Fruit fly (Drosophila melanogaster) whole organism, embryonic: ENCODE results near the gene Abl.

ENCODE experiments used
- CG10654 ChIP-seq: fragments of 200-800 bp; sonication (Bioruptor generic); optimal IDR thresholded peaks from 2 replicates; lab custom pipeline; 2016; ENCODE audit warnings: missing biosample characterization, missing genetic modification characterization
- CG11247 ChIP-seq: fragments of 200-800 bp; sonication (Bioruptor generic); IDR thresholded peaks from 2 replicates; pipeline ENCODE4 v1.3.6; 2022; ENCODE audit warnings: missing biosample characterization, missing genetic modification characterization
- CG11504 ChIP-seq: fragments of 200-800 bp; sonication (Bioruptor generic); optimal IDR thresholded peaks from 3 replicates; lab custom pipeline; 2019; ENCODE audit warnings: missing biosample characterization, mild to moderate bottlenecking, missing genetic modification characterization, moderate library complexity
- CG12299 ChIP-seq: fragments of 200-800 bp; sonication (Bioruptor generic); optimal IDR thresholded peaks from 2 replicates; lab custom pipeline; 2018; ENCODE audit warnings: missing biosample characterization, mild to moderate bottlenecking, missing genetic modification characterization
- CG13123 ChIP-seq: fragments of 200-800 bp; sonication (Bioruptor generic); optimal IDR thresholded peaks from 2 replicates; lab custom pipeline; 2016; ENCODE audit warnings: missing biosample characterization, missing genetic modification characterization
- CG13287 ChIP-seq: fragments of 200-800 bp; sonication (Bioruptor generic); IDR thresholded peaks from 2 replicates; pipeline ENCODE4 v1.3.6; 2022; ENCODE audit warnings: missing biosample characterization, missing genetic modification characterization; ENCODE audit not compliant: partially characterized antibody
- CG15269 ChIP-seq: fragments of 200-800 bp; sonication (Bioruptor generic); optimal IDR thresholded peaks from 2 replicates; lab custom pipeline; 2018; ENCODE audit warnings: missing biosample characterization, mild to moderate bottlenecking, missing genetic modification characterization, moderate library complexity
- CG15601 ChIP-seq: fragments of 200-800 bp; sonication (Bioruptor generic); optimal IDR thresholded peaks from 3 replicates; lab custom pipeline; 2019; ENCODE audit warnings: missing biosample characterization, mild to moderate bottlenecking, missing genetic modification characterization, moderate library complexity
- CG16813 ChIP-seq: fragments of 200-800 bp; sonication (Bioruptor generic); IDR thresholded peaks from 3 replicates; pipeline ENCODE4 v1.3.6; 2022; ENCODE audit warnings: missing biosample characterization, missing genetic modification characterization; ENCODE audit not compliant: partially characterized antibody
- CG31388 ChIP-seq: fragments of 200-800 bp; sonication (Bioruptor generic); optimal IDR thresholded peaks from 2 replicates; lab custom pipeline; 2016; ENCODE audit warnings: missing biosample characterization, missing genetic modification characterization
- CG4404 ChIP-seq: fragments of 200-800 bp; sonication (Bioruptor generic); IDR thresholded peaks from 2 replicates; pipeline ENCODE4 v1.3.6; 2022; ENCODE audit warnings: missing biosample characterization, missing genetic modification characterization
- CG6254 ChIP-seq: fragments of 200-800 bp; sonication (Bioruptor generic); optimal IDR thresholded peaks from 3 replicates; lab custom pipeline; 2017; ENCODE audit warnings: mild to moderate bottlenecking, missing biosample characterization, missing genetic modification reagents, missing genetic modification characterization
- CG6689 ChIP-seq: fragments of 200-800 bp; sonication (Bioruptor generic); IDR thresholded peaks from 2 replicates; pipeline ENCODE4 v1.3.6; 2022; ENCODE audit warnings: missing biosample characterization, missing genetic modification characterization
- CG7839 ChIP-seq: fragments of 200-800 bp; sonication (Bioruptor generic); optimal IDR thresholded peaks from 3 replicates; lab custom pipeline; 2018; ENCODE audit warnings: missing biosample characterization, mild to moderate bottlenecking, missing genetic modification characterization, moderate library complexity
- CG7928 ChIP-seq: fragments of 200-800 bp; sonication (Bioruptor generic); optimal IDR thresholded peaks from 2 replicates; lab custom pipeline; 2017; ENCODE audit warnings: missing biosample characterization, mild to moderate bottlenecking, missing genetic modification characterization
- CG9727 ChIP-seq: fragments of 200-800 bp; sonication (Bioruptor generic); optimal IDR thresholded peaks from 3 replicates; lab custom pipeline; 2017; ENCODE audit warnings: missing biosample characterization, mild to moderate bottlenecking, missing genetic modification characterization
- Chrac-16 ChIP-seq: fragments of 200-800 bp; sonication (Bioruptor generic); optimal IDR thresholded peaks from 3 replicates; lab custom pipeline; 2016; ENCODE audit warnings: missing biosample characterization, missing genetic modification characterization
- HLHmδ ChIP-seq: fragments of 200-800 bp; sonication (Bioruptor generic); optimal IDR thresholded peaks from 2 replicates; lab custom pipeline; 2018; ENCODE audit warnings: missing biosample characterization, mild to moderate bottlenecking, missing genetic modification characterization, moderate library complexity
- Hand ChIP-seq: fragments of 200-800 bp; sonication (Bioruptor generic); optimal IDR thresholded peaks from 2 replicates; lab custom pipeline; 2017; ENCODE audit warnings: mild to moderate bottlenecking, missing biosample characterization, missing genetic modification reagents, missing genetic modification characterization
- Lhr ChIP-seq: fragments of 200-800 bp; sonication (Bioruptor generic); optimal IDR thresholded peaks from 3 replicates; lab custom pipeline; 2017; ENCODE audit warnings: mild to moderate bottlenecking, missing biosample characterization, missing genetic modification reagents, missing genetic modification characterization
- MESR4 ChIP-seq: fragments of 200-800 bp; sonication (Bioruptor generic); optimal IDR thresholded peaks from 2 replicates; lab custom pipeline; 2018; ENCODE audit warnings: missing biosample characterization, mild to moderate bottlenecking, missing genetic modification characterization, moderate library complexity
- Mad ChIP-seq: fragments of 200-800 bp; sonication (Bioruptor generic); optimal IDR thresholded peaks from 2 replicates; lab custom pipeline; 2016; ENCODE audit warnings: missing biosample characterization, missing genetic modification characterization
- NC2β ChIP-seq: fragments of 200-800 bp; sonication (Bioruptor generic); optimal IDR thresholded peaks from 2 replicates; lab custom pipeline; 2016; ENCODE audit warnings: missing biosample characterization, missing genetic modification characterization
- NK7.1 ChIP-seq: fragments of 200-800 bp; sonication (Bioruptor generic); optimal IDR thresholded peaks from 3 replicates; lab custom pipeline; 2016; ENCODE audit warnings: missing biosample characterization, missing genetic modification characterization
- NfI ChIP-seq: fragments of 200-800 bp; sonication (Bioruptor generic); optimal IDR thresholded peaks from 3 replicates; lab custom pipeline; 2018; ENCODE audit warnings: missing biosample characterization, mild to moderate bottlenecking, missing genetic modification characterization, moderate library complexity
- Ravus ChIP-seq: fragments of 200-800 bp; sonication (Bioruptor generic); IDR thresholded peaks from 2 replicates; pipeline ENCODE4 v1.3.6; 2022; ENCODE audit warnings: missing biosample characterization, missing genetic modification characterization
- Scr ChIP-seq: fragments of 200-800 bp; sonication (Bioruptor generic); IDR thresholded peaks from 2 replicates; pipeline ENCODE4 v1.3.6; 2022; ENCODE audit warnings: missing biosample characterization, missing genetic modification characterization; ENCODE audit not compliant: partially characterized antibody
- TFAM ChIP-seq: fragments of 200-800 bp; sonication (Bioruptor generic); optimal IDR thresholded peaks from 2 replicates; lab custom pipeline; 2017; ENCODE audit warnings: missing biosample characterization, missing genetic modification characterization, inconsistent platforms
- ac ChIP-seq: fragments of 200-800 bp; sonication (Bioruptor generic); optimal IDR thresholded peaks from 3 replicates; lab custom pipeline; 2017; ENCODE audit warnings: missing biosample characterization, mild to moderate bottlenecking, missing genetic modification characterization
- ap ChIP-seq: fragments of 200-800 bp; sonication (Bioruptor generic); IDR thresholded peaks from 2 replicates; pipeline ENCODE4 v1.3.6; 2022; ENCODE audit warnings: missing biosample characterization, missing genetic modification characterization
- cad ChIP-seq: fragments of >200 bp; optimal IDR thresholded peaks from 2 replicates; lab custom pipeline; 2017; ENCODE audit warnings: missing biosample characterization, missing genetic modification characterization
- chn ChIP-seq: fragments of 200-800 bp; sonication (Bioruptor generic); optimal IDR thresholded peaks from 2 replicates; lab custom pipeline; 2016; ENCODE audit warnings: missing biosample characterization, missing genetic modification characterization
- crp ChIP-seq, 2 experiments: fragments of 200-800 bp; sonication (Bioruptor generic); optimal IDR thresholded peaks; 2 replicates in 1 of 2; 3 replicates in 1 of 2; lab custom pipeline; 2017; ENCODE audit warnings: missing biosample characterization in 2 of 2, missing genetic modification characterization in 2 of 2, mild to moderate bottlenecking in 1 of 2, moderate library complexity in 1 of 2
- dati ChIP-seq: fragments of 200-800 bp; sonication (Bioruptor generic); IDR thresholded peaks from 2 replicates; pipeline ENCODE4 v1.3.6; 2022; ENCODE audit warnings: missing biosample characterization, missing genetic modification characterization
- disco-r ChIP-seq: fragments of 200-800 bp; sonication (Bioruptor generic); optimal IDR thresholded peaks from 2 replicates; lab custom pipeline; 2016; ENCODE audit warnings: missing biosample characterization, missing genetic modification characterization
- dpn ChIP-seq, 2 experiments: fragments of 200-800 bp; sonication (Bioruptor generic); optimal IDR thresholded peaks; 3 replicates each; lab custom pipeline; 2016; ENCODE audit warnings: missing biosample characterization in 2 of 2, missing genetic modification characterization in 2 of 2
- gcm ChIP-seq: fragments of 200-800 bp; sonication (Bioruptor generic); optimal IDR thresholded peaks from 2 replicates; lab custom pipeline; 2019; ENCODE audit warnings: missing biosample characterization, mild to moderate bottlenecking, missing genetic modification characterization, moderate library complexity
- hbn ChIP-seq: fragments of 200-800 bp; sonication (Bioruptor generic); IDR thresholded peaks from 2 replicates; pipeline ENCODE4 v1.3.6; 2022; ENCODE audit warnings: missing biosample characterization, missing genetic modification characterization; ENCODE audit not compliant: partially characterized antibody
- inv ChIP-seq: fragments of 200-800 bp; sonication (Bioruptor generic); IDR thresholded peaks from 2 replicates; pipeline ENCODE4 v1.3.6; 2022; ENCODE audit warnings: missing biosample characterization, missing genetic modification characterization; ENCODE audit not compliant: partially characterized antibody
- mam ChIP-seq: fragments of 200-800 bp; sonication (Bioruptor generic); optimal IDR thresholded peaks from 3 replicates; lab custom pipeline; 2016; ENCODE audit warnings: missing biosample characterization, missing genetic modification characterization
- pita ChIP-seq: fragments of 200-800 bp; sonication (Bioruptor generic); optimal IDR thresholded peaks from 2 replicates; lab custom pipeline; 2017; ENCODE audit warnings: missing biosample characterization, mild to moderate bottlenecking, missing genetic modification characterization
- repo ChIP-seq: fragments of 200-800 bp; sonication (Bioruptor generic); optimal IDR thresholded peaks from 2 replicates; lab custom pipeline; 2016; ENCODE audit warnings: missing biosample characterization, missing genetic modification characterization
- rib ChIP-seq: fragments of 200-800 bp; sonication (Bioruptor generic); IDR thresholded peaks from 2 replicates; pipeline ENCODE4 v1.3.6; 2022; ENCODE audit warnings: missing biosample characterization, missing genetic modification characterization
- salm ChIP-seq: fragments of 200-800 bp; sonication (Bioruptor generic); optimal IDR thresholded peaks from 2 replicates; lab custom pipeline; 2018; ENCODE audit warnings: missing biosample characterization, mild to moderate bottlenecking, missing genetic modification characterization
- tgo ChIP-seq: fragments of 200-800 bp; sonication (Bioruptor generic); IDR thresholded peaks from 3 replicates; pipeline ENCODE4 v1.3.6; 2022; ENCODE audit warnings: missing biosample characterization, missing genetic modification characterization
- trem ChIP-seq: fragments of 200-800 bp; optimal IDR thresholded peaks from 3 replicates; lab custom pipeline; 2019; ENCODE audit warnings: missing biosample characterization, mild to moderate bottlenecking, missing genetic modification characterization, moderate library complexity
- twi ChIP-seq: fragments of 200-800 bp; optimal IDR thresholded peaks from 2 replicates; lab custom pipeline; 2019; ENCODE audit warnings: missing biosample characterization, mild to moderate bottlenecking, missing genetic modification characterization, moderate library complexity
- wor ChIP-seq: fragments of 200-800 bp; sonication (Bioruptor generic); IDR thresholded peaks from 2 replicates; pipeline ENCODE4 v1.3.6; 2022; ENCODE audit warnings: missing biosample characterization, missing genetic modification characterization

Abl gene

DNA sequence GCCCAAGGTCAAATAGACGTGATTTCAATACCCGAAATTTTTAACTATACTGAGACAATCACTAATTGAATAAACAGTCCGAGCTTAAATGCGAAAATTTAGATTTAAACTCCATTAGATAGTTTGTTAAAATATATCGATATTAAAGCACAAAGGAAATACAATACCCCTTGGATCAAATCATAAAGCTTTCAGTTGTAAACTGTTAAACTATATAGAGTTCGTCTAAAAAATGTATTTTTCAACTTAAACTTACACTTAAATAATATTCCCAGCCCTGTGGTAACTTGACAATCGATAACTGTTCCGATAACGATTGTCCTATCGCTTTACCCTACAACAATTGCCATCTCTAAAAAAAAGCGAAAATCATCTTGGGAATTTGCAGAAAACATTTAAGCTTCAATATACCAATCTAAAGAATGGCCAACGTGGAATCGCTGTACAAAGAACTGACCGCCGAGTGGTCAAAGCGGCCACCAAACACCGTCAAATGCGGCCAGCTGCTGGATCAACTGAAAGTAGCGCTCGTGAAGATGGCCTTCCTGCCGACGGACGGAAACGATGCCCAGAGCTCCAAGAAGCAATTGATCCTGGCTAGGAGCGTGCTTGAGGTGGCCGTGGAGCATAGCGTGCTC, 64.9 kb downstream of the Abl start, which contains the start of gene Rpn12 (continued):
- peak; percentile 82 for TF ChIP-seq hbn (GFP tag; lab: Robert Waterston, UW)
- peak; percentile 64 for TF ChIP-seq trem (tag; lab: Kevin White, UChicago)
- TF ChIP-seq CG13123 (GFP tag; lab: Kevin White, UChicago): no peak
- TF ChIP-seq tgo: no peak
- TF ChIP-seq MESR4: peak; percentile 80
- TF ChIP-seq chn (GFP tag; lab: Kevin White, UChicago): no peak
- no peak for TF ChIP-seq repo
- no peak for TF ChIP-seq CG15601
- TF ChIP-seq dpn (GFP tag; optimal IDR thresholded peaks at IDR 0.05; lab: Kevin White, UChicago): peak; percentile 15 to 31
- TF ChIP-seq CG9727 (GFP tag; lab: Kevin White, UChicago): peak; percentile 4
- TF ChIP-seq CG13287 (GFP tag; lab: Robert Waterston, UW): peak; percentile 85
- peak; percentile 17 for TF ChIP-seq CG7839 (tag; lab: Kevin White, UChicago)
- 0 out of 2 replicates have a peak, but pooled peaks have one; percentile 16 for TF ChIP-seq CG6689 (GFP tag; lab: Robert Waterston, UW)
- TF ChIP-seq CG15269 (tag; lab: Kevin White, UChicago): peak; percentile 47
- TF ChIP-seq CG7928 (GFP tag; lab: Kevin White, UChicago): peak; percentile 86
- TF ChIP-seq CG16813 (GFP tag; lab: Robert Waterston, UW): peak; percentile 83
- peak; percentile 51 for TF ChIP-seq inv (GFP tag; lab: Robert Waterston, UW)

DNA sequence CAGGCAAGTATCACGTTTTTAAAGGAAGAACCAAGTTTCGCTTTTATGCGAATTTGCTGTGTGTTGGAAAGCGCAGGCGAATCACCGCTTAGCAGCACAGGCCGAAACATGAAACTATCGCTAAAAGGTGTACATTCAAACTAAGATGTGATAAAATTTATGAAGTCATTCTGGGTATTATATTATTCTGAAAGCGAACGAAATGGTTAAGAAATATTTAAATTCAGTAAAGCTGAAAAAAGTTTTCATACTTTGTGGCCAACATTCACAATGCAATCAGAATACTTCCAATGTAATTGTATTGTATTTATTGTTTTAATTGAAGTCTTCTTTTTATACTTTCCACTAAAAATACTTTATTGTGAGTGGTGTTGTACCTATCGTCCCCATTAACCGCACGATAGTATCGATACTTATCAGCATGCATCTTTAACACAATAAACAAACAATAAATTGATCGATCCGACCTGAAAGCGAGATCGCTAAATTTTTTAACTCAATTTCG, 66.4 kb downstream of the Abl start, which contains the start of gene Smn:
Smn (minus strand) TSS at position 347 of the 505 bp plus-strand sequence.
- TF ChIP-seq pita (GFP tag; lab: Kevin White, UChicago) (no peak), dati (GFP tag; lab: Robert Waterston, UW) (no peak), rib (no peak), disco-r (GFP tag; lab: Kevin White, UChicago) (no peak), Chrac-16 (peak; percentile 53), NK7.1 (no peak), crp (GFP tag; optimal IDR thresholded peaks at IDR 0.05; lab: Kevin White, UChicago) (no peak), NC2β (peak; percentile 38), CG12299 (tag; lab: Kevin White, UChicago) (no peak), NfI (GFP tag; lab: Kevin White, UChicago) (no peak), twi (tag; lab: Kevin White, UChicago) (peak; percentile 9), Ravus (no peak), wor (GFP tag; lab: Robert Waterston, UW) (no peak), gcm (no peak), CG11504 (tag; lab: Kevin White, UChicago) (no peak), CG31388 (GFP tag; lab: Kevin White, UChicago) (no peak), Hand (GFP tag; lab: Kevin White, UChicago) (no peak), ac (GFP tag; lab: Kevin White, UChicago) (no peak), TFAM (no peak), CG11247 (GFP tag; lab: Robert Waterston, UW) (no peak), Lhr (GFP tag; lab: Kevin White, UChicago) (peak; percentile 35), mam (GFP tag; lab: Kevin White, UChicago) (peak; percentile 73), ap (GFP tag; lab: Robert Waterston, UW) (no peak), salm (no peak), HLHmδ (no peak), CG4404 (no peak), repo (no peak), CG10654 (GFP tag; lab: Kevin White, UChicago) (peak; percentile 39), cad (GFP tag; lab: Kevin White, UChicago) (no peak), CG6254 (GFP tag; lab: Kevin White, UChicago) (no peak), CG6689 (GFP tag; lab: Robert Waterston, UW) (peak; percentile 34; the same call in 1 of the 2 replicates), Mad (GFP tag; lab: Kevin White, UChicago) (no peak), Scr (peak; percentile 91)
